Worm (Caenorhabditis elegans): Measurements from ENCODE around the gene T24C2.5.

- no peak for TF ChIP-seq lsy-2 (tag; optimal IDR thresholded peaks at IDR 0.05)
- TF ChIP-seq ceh-82 (tag; optimal IDR thresholded peaks at IDR 0.05) = no peak
- TF ChIP-seq nhr-237 (tag; optimal IDR thresholded peaks at IDR 0.05) = no peak
- TF ChIP-seq sma-9 (GFP tag; optimal IDR thresholded peaks at IDR 0.05) = no peak
- no peak for TF ChIP-seq sma-9 (tag; optimal IDR thresholded peaks at IDR 0.05)
- TF ChIP-seq ZK546.5 (tag; optimal IDR thresholded peaks at IDR 0.05) = no peak
- TF ChIP-seq unc-39 (tag; optimal IDR thresholded peaks at IDR 0.05) = no peak
- TF ChIP-seq F13H6.1 (tag; optimal IDR thresholded peaks at IDR 0.05) = no peak
- no peak for TF ChIP-seq nhr-11 (tag; optimal IDR thresholded peaks at IDR 0.05)
- TF ChIP-seq lin-11 (tag; optimal IDR thresholded peaks at IDR 0.05) = no peak
- no peak for TF ChIP-seq R02D3.7 (tag; optimal IDR thresholded peaks at IDR 0.05)
- TF ChIP-seq ztf-11 (tag; optimal IDR thresholded peaks at IDR 0.05) = no peak
- TF ChIP-seq fos-1 (tag; optimal IDR thresholded peaks at IDR 0.05) = no peak
- no peak for TF ChIP-seq egl-27 (tag; optimal IDR thresholded peaks at IDR 0.05)
Observed at ce11 chrX:14527559-14527958, 6.7 kb upstream of the T24C2.5 start, which contains the start of gene nspc-18.

Data from whole organism, L2 larva.